Fruit fly (Drosophila melanogaster): ENCODE data around the gene comm3.

dm6 chr3L:15695195-15695594, 47.6 kb upstream of the comm3 start:
- TF ChIP-seq CG8478 (optimal IDR thresholded peaks at IDR 0.05) (no peak), psq (optimal IDR thresholded peaks at IDR 0.05) (no peak)

Measured in whole organism.